Fruit fly (Drosophila melanogaster): ENCODE data around the gene CG12502.

The CG12502 gene

DNA sequence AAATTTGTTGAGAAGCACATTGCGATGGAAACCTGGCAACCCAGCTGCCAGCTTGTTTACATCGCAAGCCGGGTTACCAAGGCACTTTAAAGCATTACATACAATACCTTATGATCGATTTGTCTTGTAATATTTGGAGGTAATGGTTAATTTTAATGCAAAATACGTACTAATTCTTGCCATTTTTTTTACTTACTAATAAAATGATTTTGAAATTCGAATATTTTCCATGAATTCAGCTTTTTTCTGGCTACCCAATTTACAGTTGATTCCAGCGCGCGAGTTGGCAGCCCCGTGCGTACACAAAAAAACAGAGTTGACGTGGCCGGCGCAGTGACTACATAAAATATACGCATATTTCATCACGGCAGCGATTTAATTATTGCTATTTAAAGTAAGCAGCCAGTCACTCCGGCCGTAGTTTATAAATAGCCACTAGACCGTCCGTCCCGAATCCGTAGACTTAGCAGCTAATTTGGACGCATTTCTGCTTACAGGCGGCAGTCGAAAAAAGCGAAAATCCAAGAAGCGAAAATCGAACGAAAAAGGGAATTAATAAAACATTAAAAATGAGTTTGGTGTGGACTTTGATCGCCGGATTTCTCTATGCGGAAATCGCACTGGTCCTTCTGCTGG, 27.5 kb upstream of the CG12502 start, which contains the start of the genes CG13901 and CG13887 (continued):
- TF ChIP-seq CG12299 (tag; optimal IDR thresholded peaks at IDR 0.05): peak; percentile 87
- TF ChIP-seq MESR4 (GFP tag; optimal IDR thresholded peaks at IDR 0.05): peak; percentile 86
- TF ChIP-seq zf30C (GFP tag; optimal IDR thresholded peaks at IDR 0.05): peak; percentile 1
- TF ChIP-seq HLH3B (GFP tag; IDR thresholded peaks at IDR 0.05): peak; percentile 87
- TF ChIP-seq dpn (GFP tag; optimal IDR thresholded peaks at IDR 0.05): peak; percentile 94
- no peak for TF ChIP-seq Hey (tag; optimal IDR thresholded peaks at IDR 0.05)
- no peak for TF ChIP-seq Sox102F (GFP tag; optimal IDR thresholded peaks at IDR 0.05)
- peak; percentile 65 for TF ChIP-seq CG5180 (GFP tag; optimal IDR thresholded peaks at IDR 0.05)
- TF ChIP-seq CG15514 (GFP tag; optimal IDR thresholded peaks at IDR 0.05): peak; percentile 92
- peak; percentile 77 for TF ChIP-seq Nf-YA (GFP tag; IDR thresholded peaks at IDR 0.05)
- peak; percentile 80 for TF ChIP-seq org-1 (GFP tag; optimal IDR thresholded peaks at IDR 0.05)
- peak; percentile 87 for TF ChIP-seq CG18011 (GFP tag; optimal IDR thresholded peaks at IDR 0.05)
- peak; percentile 95 for TF ChIP-seq CG3847 (GFP tag; IDR thresholded peaks at IDR 0.05)
- TF ChIP-seq CG11398 (GFP tag; optimal IDR thresholded peaks at IDR 0.05): peak; percentile 76
- TF ChIP-seq CG11504 (tag; optimal IDR thresholded peaks at IDR 0.05): peak; percentile 91
- TF ChIP-seq danr (GFP tag; IDR thresholded peaks at IDR 0.05): peak; percentile 82
- TF ChIP-seq sens-2 (GFP tag; IDR thresholded peaks at IDR 0.05): peak; percentile 55; the same call in 1 of the 2 replicates
- TF ChIP-seq phol (tag; optimal IDR thresholded peaks at IDR 0.05): peak; percentile 93
- TF ChIP-seq fu2 (GFP tag; optimal IDR thresholded peaks at IDR 0.05): peak; percentile 93
- TF ChIP-seq Xrp1 (GFP tag; IDR thresholded peaks at IDR 0.05): peak; percentile 90
- no peak for TF ChIP-seq Hr78 (GFP tag; optimal IDR thresholded peaks at IDR 0.05)
- peak; percentile 78 for TF ChIP-seq CG7271 (tag; optimal IDR thresholded peaks at IDR 0.05)
- TF ChIP-seq CG9609 (GFP tag; optimal IDR thresholded peaks at IDR 0.05): peak; percentile 95
- 0 out of 3 replicates have a peak, but pooled peaks have one; percentile 22 for TF ChIP-seq CG2199 (GFP tag; IDR thresholded peaks at IDR 0.05)
- TF ChIP-seq pzg (GFP tag; optimal IDR thresholded peaks at IDR 0.05): peak; percentile 84
- TF ChIP-seq sr (GFP tag; IDR thresholded peaks at IDR 0.05): no peak; the same call in 2 of the 3 replicates
- TF ChIP-seq fd102C (GFP tag; optimal IDR thresholded peaks at IDR 0.05): peak; percentile 35
- no peak for TF ChIP-seq CG6791 (GFP tag; IDR thresholded peaks at IDR 0.05; ENCODE audit: partially characterized antibody)
- TF ChIP-seq CG9437 (GFP tag; optimal IDR thresholded peaks at IDR 0.05): peak; percentile 76
- TF ChIP-seq crc (GFP tag; optimal IDR thresholded peaks at IDR 0.05): peak; percentile 79
- TF ChIP-seq Ada2b (GFP tag; IDR thresholded peaks at IDR 0.05): peak; percentile 86
- peak; percentile 73 for TF ChIP-seq CG11085 (GFP tag; IDR thresholded peaks at IDR 0.05)
- TF ChIP-seq kay (GFP tag; optimal IDR thresholded peaks at IDR 0.05): peak; percentile 94
- TF ChIP-seq Six4 (GFP tag; optimal IDR thresholded peaks at IDR 0.05): peak; percentile 82
- TF ChIP-seq btn (GFP tag; optimal IDR thresholded peaks at IDR 0.05): peak; percentile 52
- no peak for TF ChIP-seq Opbp (GFP tag; IDR thresholded peaks at IDR 0.05; ENCODE audit: partially characterized antibody)
- TF ChIP-seq zfh1 (GFP tag; IDR thresholded peaks at IDR 0.05): peak; percentile 88
- TF ChIP-seq Lhr (GFP tag; optimal IDR thresholded peaks at IDR 0.05): peak; percentile 85
- peak; percentile 96 for TF ChIP-seq CG17186 (GFP tag; optimal IDR thresholded peaks at IDR 0.05)
- no peak for TF ChIP-seq z (GFP tag; IDR thresholded peaks at IDR 0.05)
- TF ChIP-seq CG17912 (GFP tag; optimal IDR thresholded peaks at IDR 0.05): peak; percentile 85
- no peak for TF ChIP-seq inv (GFP tag; IDR thresholded peaks at IDR 0.05; ENCODE audit: partially characterized antibody)
- TF ChIP-seq Hsf (GFP tag; optimal IDR thresholded peaks at IDR 0.05): peak; percentile 95
- TF ChIP-seq Myb (GFP tag; optimal IDR thresholded peaks at IDR 0.05): peak; percentile 78
- no peak for TF ChIP-seq Deaf1 (tag; optimal IDR thresholded peaks at IDR 0.05)
- peak; percentile 75 for TF ChIP-seq CG12236 (GFP tag; optimal IDR thresholded peaks at IDR 0.05)
- peak; percentile 84; the same call in 2 of the 3 replicates for TF ChIP-seq so (GFP tag; IDR thresholded peaks at IDR 0.05)
- peak; percentile 87 for TF ChIP-seq E2f1 (GFP tag; IDR thresholded peaks at IDR 0.05)
- peak; percentile 6; the same call in 1 of the 2 replicates for TF ChIP-seq Ravus (GFP tag; IDR thresholded peaks at IDR 0.05)
